Fruit fly (Drosophila melanogaster): ENCODE results near the gene CG15370.
A peak's percentile ranks its signal among the peaks of the same experiment; 100 is the strongest.

Gene CG15370

DNA sequence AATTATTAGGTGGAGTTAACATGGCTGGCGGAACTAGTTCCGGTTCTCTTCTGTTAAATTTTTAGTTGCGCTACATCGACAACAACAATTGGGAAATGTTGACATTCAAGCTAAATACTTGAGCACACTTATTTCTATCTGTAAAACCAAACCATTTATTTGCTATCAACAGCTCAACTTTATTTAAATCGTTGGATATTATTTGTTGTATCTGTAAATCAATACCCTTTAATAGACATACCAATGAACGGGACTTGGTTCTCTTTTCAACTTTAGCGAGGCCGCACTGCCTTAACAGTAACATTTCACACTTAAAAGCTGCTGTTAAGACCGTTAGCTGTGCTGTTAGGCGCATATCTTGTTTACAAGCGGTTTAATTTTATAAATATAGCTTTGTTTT, 31.6 kb upstream of the CG15370 start, which contains the start of gene CG12106 (continued):
- TF ChIP-seq lilli (GFP tag; optimal IDR thresholded peaks at IDR 0.05) (peak; percentile 72), CG6254 (GFP tag; optimal IDR thresholded peaks at IDR 0.05) (peak; percentile 31), hth (optimal IDR thresholded peaks at IDR 0.05) (no peak), CG11723 (GFP tag; optimal IDR thresholded peaks at IDR 0.05) (no peak), CG1233 (GFP tag; optimal IDR thresholded peaks at IDR 0.05) (no peak), CG2116 (GFP tag; optimal IDR thresholded peaks at IDR 0.05) (peak; percentile 3), CG15269 (tag; optimal IDR thresholded peaks at IDR 0.05) (peak; percentile 65), CoRest (tag; optimal IDR thresholded peaks at IDR 0.05) (peak; percentile 63), Fer1 (GFP tag; optimal IDR thresholded peaks at IDR 0.05) (peak; percentile 55), Vsx1 (GFP tag; optimal IDR thresholded peaks at IDR 0.05) (no peak), wek (GFP tag; optimal IDR thresholded peaks at IDR 0.05) (no peak), D19A (tag; optimal IDR thresholded peaks at IDR 0.05) (no peak), PHDP (tag; optimal IDR thresholded peaks at IDR 0.05) (peak; percentile 43), CG8290 (GFP tag; optimal IDR thresholded peaks at IDR 0.05) (no peak), CG8290 (tag; optimal IDR thresholded peaks at IDR 0.05) (peak in 1 of 2 experiments; percentile 72), pum (GFP tag; optimal IDR thresholded peaks at IDR 0.05) (peak; percentile 46), CG13894 (tag; optimal IDR thresholded peaks at IDR 0.05) (no peak), CG12155 (GFP tag; optimal IDR thresholded peaks at IDR 0.05) (peak; percentile 32), CG9932 (GFP tag; IDR thresholded peaks at IDR 0.05) (no peak; the same call in none of the 2 replicates), CG12744 (GFP tag; optimal IDR thresholded peaks at IDR 0.05) (peak; percentile 19), CG14860 (GFP tag; IDR thresholded peaks at IDR 0.05; ENCODE audit: partially characterized antibody) (no peak), fu2 (GFP tag; optimal IDR thresholded peaks at IDR 0.05) (no peak), chinmo (GFP tag; IDR thresholded peaks at IDR 0.05; ENCODE audit: partially characterized antibody) (no peak), phol (tag; optimal IDR thresholded peaks at IDR 0.05) (peak; percentile 50), CG1602 (GFP tag; optimal IDR thresholded peaks at IDR 0.05) (peak; percentile 26), wor (GFP tag; IDR thresholded peaks at IDR 0.05) (no peak), Med (GFP tag) (peak; percentile 87), Lim3 (GFP tag; IDR thresholded peaks at IDR 0.05) (no peak), CG4360 (GFP tag; IDR thresholded peaks at IDR 0.05) (peak; percentile 62; the same call in 1 of the 2 replicates), CG30403 (GFP tag; optimal IDR thresholded peaks at IDR 0.05) (peak; percentile 57), lmd (GFP tag; IDR thresholded peaks at IDR 0.05) (no peak), CG8388 (GFP tag; optimal IDR thresholded peaks at IDR 0.05) (peak; percentile 18), psq (GFP tag; optimal IDR thresholded peaks at IDR 0.05) (no peak), dysf (GFP tag; IDR thresholded peaks at IDR 0.05) (peak; percentile 68; the same call in 2 of the 3 replicates), CG10565 (GFP tag; optimal IDR thresholded peaks at IDR 0.05) (no peak), CG12391 (tag; optimal IDR thresholded peaks at IDR 0.05) (peak; percentile 47), Bdp1 (GFP tag; optimal IDR thresholded peaks at IDR 0.05) (no peak), CG15073 (GFP tag; optimal IDR thresholded peaks at IDR 0.05) (no peak), NfI (GFP tag; optimal IDR thresholded peaks at IDR 0.05) (peak; percentile 63), pita (GFP tag; optimal IDR thresholded peaks at IDR 0.05) (no peak), fd102C (GFP tag; optimal IDR thresholded peaks at IDR 0.05) (no peak), CG13123 (GFP tag; optimal IDR thresholded peaks at IDR 0.05) (peak; percentile 20), Abd-B (GFP tag; optimal IDR thresholded peaks at IDR 0.05) (peak; percentile 23), CG8089 (GFP tag; optimal IDR thresholded peaks at IDR 0.05) (no peak), emc (GFP tag; optimal IDR thresholded peaks at IDR 0.05) (no peak), eve (GFP tag; optimal IDR thresholded peaks at IDR 0.05) (no peak), CG14014 (GFP tag; IDR thresholded peaks at IDR 0.05) (0 out of 2 replicates have a peak, but pooled peaks have one; percentile 36), Spps (tag; optimal IDR thresholded peaks at IDR 0.05) (no peak), CG12659 (GFP tag; optimal IDR thresholded peaks at IDR 0.05) (peak; percentile 48), ftz-f1 (GFP tag; optimal IDR thresholded peaks at IDR 0.05) (no peak), CG18011 (GFP tag; optimal IDR thresholded peaks at IDR 0.05) (no peak), vvl (GFP tag; IDR thresholded peaks at IDR 0.05) (no peak; the same call in 1 of the 2 replicates)
